Fruit fly (Drosophila melanogaster): ENCODE measurements around the gene CG15739.
A peak's percentile ranks its signal among the peaks of the same experiment; 100 is the strongest.

Gene CG15739

dm6 chrX:11852310-11852709 lies 20.8 kb upstream of the CG15739 start, which contains the start of gene p24-1 (continued):
- TF ChIP-seq hkb (optimal IDR thresholded peaks at IDR 0.05): peak; percentile 47
- TF ChIP-seq hkb (GFP tag; IDR thresholded peaks at IDR 0.05): no peak
- no peak for TF ChIP-seq ash1 (GFP tag; optimal IDR thresholded peaks at IDR 0.05)
- TF ChIP-seq HmgZ (tag; optimal IDR thresholded peaks at IDR 0.05): peak; percentile 86
- TF ChIP-seq Sox100B (GFP tag; optimal IDR thresholded peaks at IDR 0.05): no peak
- peak; percentile 69 for TF ChIP-seq nerfin-2 (GFP tag; IDR thresholded peaks at IDR 0.05; ENCODE audit: partially characterized antibody)
- TF ChIP-seq Rfx (GFP tag; IDR thresholded peaks at IDR 0.05): peak; percentile 81
- peak; percentile 60 for TF ChIP-seq gcm (GFP tag; optimal IDR thresholded peaks at IDR 0.05)
- no peak for TF ChIP-seq Atf6 (GFP tag; IDR thresholded peaks at IDR 0.05)
- no peak for TF ChIP-seq CG16815 (GFP tag; optimal IDR thresholded peaks at IDR 0.05)
- TF ChIP-seq row (GFP tag; IDR thresholded peaks at IDR 0.05): peak; percentile 54
- no peak for TF ChIP-seq lov (optimal IDR thresholded peaks at IDR 0.05)
- TF ChIP-seq lov (GFP tag; IDR thresholded peaks at IDR 0.05): 0 out of 3 replicates have a peak, but pooled peaks have one; percentile 22
- no peak for TF ChIP-seq CG8089 (GFP tag; optimal IDR thresholded peaks at IDR 0.05)
- no peak for TF ChIP-seq Neu2 (GFP tag; optimal IDR thresholded peaks at IDR 0.05; ENCODE audit: borderline replicate concordance)
- TF ChIP-seq CG9609 (GFP tag; optimal IDR thresholded peaks at IDR 0.05): peak; percentile 64
- no peak for TF ChIP-seq sqz (GFP tag; optimal IDR thresholded peaks at IDR 0.05)
- TF ChIP-seq Sry-δ (GFP tag; optimal IDR thresholded peaks at IDR 0.05): peak; percentile 87
- TF ChIP-seq CG8944 (GFP tag; optimal IDR thresholded peaks at IDR 0.05): peak; percentile 28
- TF ChIP-seq MBD-R2 (GFP tag; IDR thresholded peaks at IDR 0.05): peak; percentile 81
- no peak for TF ChIP-seq CG17568 (GFP tag; optimal IDR thresholded peaks at IDR 0.05)
- TF ChIP-seq Drgx (GFP tag; IDR thresholded peaks at IDR 0.05): no peak
- TF ChIP-seq CG7745 (tag; optimal IDR thresholded peaks at IDR 0.05): no peak
- TF ChIP-seq Stat92E (GFP tag; optimal IDR thresholded peaks at IDR 0.05): peak in 1 of 3 experiments; percentile 20
- TF ChIP-seq Lpt (GFP tag; optimal IDR thresholded peaks at IDR 0.05): no peak
- TF ChIP-seq CG2129 (GFP tag; IDR thresholded peaks at IDR 0.05; ENCODE audit: partially characterized antibody): peak; percentile 53
- TF ChIP-seq disco-r (GFP tag; optimal IDR thresholded peaks at IDR 0.05): peak; percentile 11
- 0 out of 2 replicates have a peak, but pooled peaks have one; percentile 44 for TF ChIP-seq chm (GFP tag; IDR thresholded peaks at IDR 0.05)
- TF ChIP-seq CG8290 (GFP tag; optimal IDR thresholded peaks at IDR 0.05): peak; percentile 87
- TF ChIP-seq CG8290 (tag; optimal IDR thresholded peaks at IDR 0.05): peak in 1 of 2 experiments; percentile 91
- no peak for TF ChIP-seq ara (GFP tag; IDR thresholded peaks at IDR 0.05)
- peak; percentile 94 for TF ChIP-seq CG42726 (GFP tag; IDR thresholded peaks at IDR 0.05; ENCODE audit: partially characterized antibody)
- peak; percentile 96 for TF ChIP-seq Ets65A (GFP tag)
- peak; percentile 53 for TF ChIP-seq Fer1 (GFP tag; optimal IDR thresholded peaks at IDR 0.05)
- no peak for TF ChIP-seq CG16863 (GFP tag; optimal IDR thresholded peaks at IDR 0.05)
- TF ChIP-seq Tbp (GFP tag; optimal IDR thresholded peaks at IDR 0.05): no peak
- peak; percentile 34 for TF ChIP-seq Meics (GFP tag; optimal IDR thresholded peaks at IDR 0.05)
- no peak for TF ChIP-seq Eip74EF (GFP tag; optimal IDR thresholded peaks at IDR 0.05)
- peak; percentile 15 for TF ChIP-seq CG17912 (GFP tag; optimal IDR thresholded peaks at IDR 0.05)
- TF ChIP-seq lola (GFP tag; optimal IDR thresholded peaks at IDR 0.05): no peak
- no peak; the same call in 2 of the 3 replicates for TF ChIP-seq CG11560 (tag; IDR thresholded peaks at IDR 0.05)
- TF ChIP-seq Usf (GFP tag; optimal IDR thresholded peaks at IDR 0.05): no peak
- no peak for TF ChIP-seq D19A (tag; optimal IDR thresholded peaks at IDR 0.05)
- TF ChIP-seq CG3281 (GFP tag; optimal IDR thresholded peaks at IDR 0.05): peak; percentile 22
- peak; percentile 27 for TF ChIP-seq CG18476 (GFP tag; optimal IDR thresholded peaks at IDR 0.05)
- TF ChIP-seq Side (GFP tag; optimal IDR thresholded peaks at IDR 0.05): peak; percentile 57
- peak; percentile 50 for TF ChIP-seq gro (GFP tag; optimal IDR thresholded peaks at IDR 0.05)
- TF ChIP-seq Bdp1 (GFP tag; optimal IDR thresholded peaks at IDR 0.05): peak; percentile 19
- TF ChIP-seq Dad (GFP tag; optimal IDR thresholded peaks at IDR 0.05): peak; percentile 52
- TF ChIP-seq CG12155 (GFP tag; optimal IDR thresholded peaks at IDR 0.05): peak; percentile 73
- peak; percentile 65 for TF ChIP-seq lab (GFP tag; optimal IDR thresholded peaks at IDR 0.05)

Measured in whole organism, embryonic.